Worm (Caenorhabditis elegans) whole organism, L3 larva: Measurements from ENCODE around the gene Y82E9BR.5.

Experiments
- elt-1 ChIP-seq: fragments of 150-350 bp; optimal IDR thresholded peaks from 2 replicates; lab custom pipeline; 2014; ENCODE audit warnings: missing biosample characterization, missing genetic modification characterization
- elt-3 ChIP-seq, 3 experiments: fragments of 150-350 bp in 1 of 3; sonication (generic microtip) in 2 of 3; optimal IDR thresholded peaks; 2 replicates in 2 of 3; 4 replicates in 1 of 3; lab custom pipeline; 2014 to 2017; ENCODE audit warnings: missing biosample characterization in 3 of 3, missing genetic modification characterization in 3 of 3

DNA sequence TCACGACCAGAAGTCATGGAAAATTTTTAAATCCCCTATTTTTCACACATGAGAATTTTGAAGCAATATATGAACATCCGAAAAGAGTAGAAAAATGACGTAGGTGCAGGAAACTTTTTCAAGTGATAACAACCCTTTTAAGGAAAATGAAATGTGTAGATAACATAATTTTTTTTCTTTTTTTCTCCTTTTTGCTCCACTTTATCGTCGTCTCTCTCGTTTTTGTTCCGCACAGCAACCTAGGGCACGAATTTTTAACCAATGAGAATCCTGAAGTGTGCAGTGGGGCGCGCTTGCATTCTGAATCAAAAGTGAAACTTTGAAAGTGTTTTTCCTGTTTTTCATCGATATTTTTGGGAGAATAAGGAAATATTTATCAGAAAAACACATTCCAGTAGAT is 8.6 kb downstream of the Y82E9BR.5 start:
- TF ChIP-seq elt-3 (tag; optimal IDR thresholded peaks at IDR 0.05; lab: Kevin White, UChicago) (no peak), elt-1 (no peak)
